Worm (Caenorhabditis elegans): Measurements from ENCODE around the gene ttr-59.
A peak's percentile ranks its signal among the peaks of the same experiment; 100 is the strongest.

The ttr-59 gene

DNA sequence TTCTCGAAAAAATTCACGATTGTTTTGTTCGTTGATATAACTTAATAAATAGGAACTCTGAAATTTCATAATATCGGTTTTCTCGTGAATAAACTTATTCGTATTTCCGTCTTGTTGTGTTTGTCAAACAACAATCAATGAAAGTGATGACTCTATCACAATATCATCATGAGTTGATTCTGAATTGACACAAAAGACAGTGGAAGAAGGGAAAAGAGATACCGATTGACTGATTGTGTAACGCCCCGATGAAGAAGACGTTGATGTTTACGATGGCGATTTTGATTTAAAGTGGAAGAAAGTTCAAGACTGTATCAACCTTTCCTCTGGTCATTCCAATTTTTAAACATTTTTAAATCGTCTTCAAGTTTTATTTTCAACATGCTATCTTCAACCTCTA lies at the start of gene ttr-59:
Gene ttr-59, plus strand, starts transcription at position 218 of the 400 bp plus-strand sequence.
- TF ChIP-seq nhr-90 (tag; optimal IDR thresholded peaks at IDR 0.05) (no peak), ekl-4 (GFP tag; IDR thresholded peaks at IDR 0.05) (no peak), snpc-4 (GFP tag; optimal IDR thresholded peaks at IDR 0.05) (no peak), snpc-4 (tag; optimal IDR thresholded peaks at IDR 0.05) (no peak), tbp1 (GFP tag; optimal IDR thresholded peaks at IDR 0.05) (no peak), rcor-1 (GFP tag; IDR thresholded peaks at IDR 0.05) (no peak), ZK185.1 (tag; optimal IDR thresholded peaks at IDR 0.05; ENCODE audit: poor library complexity, severe bottlenecking) (no peak)

DNA sequence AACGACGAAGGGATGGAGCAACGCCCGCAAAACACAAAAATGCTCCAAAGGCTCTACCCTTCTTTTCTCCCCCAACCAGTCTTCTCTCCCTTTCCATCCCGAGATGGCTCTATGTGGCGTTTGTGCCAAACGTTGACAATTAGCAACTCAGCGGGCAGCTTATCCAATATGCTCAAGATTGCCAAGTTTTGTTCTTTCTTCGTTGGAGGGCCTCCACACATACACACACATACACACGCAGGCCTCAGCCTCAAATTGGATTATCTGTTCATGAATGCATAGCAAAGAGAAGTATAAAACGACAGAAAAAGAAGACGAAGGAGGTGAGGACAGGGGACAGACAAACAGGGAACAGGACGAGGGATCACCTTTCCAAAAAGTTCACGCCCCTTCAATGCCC lies 48.3 kb upstream of the ttr-59 start:
- TF ChIP-seq lsy-27 (tag; optimal IDR thresholded peaks at IDR 0.05; ENCODE audit: borderline replicate concordance, insufficient read depth): no peak
- TF ChIP-seq Y53F4B.3 (GFP tag; IDR thresholded peaks at IDR 0.05): no peak
- no peak for TF ChIP-seq nfyb-1 (GFP tag; IDR thresholded peaks at IDR 0.05)
- no peak for TF ChIP-seq ceh-91 (GFP tag; IDR thresholded peaks at IDR 0.05)
- no peak for TF ChIP-seq ekl-4 (GFP tag; IDR thresholded peaks at IDR 0.05)
- no peak for TF ChIP-seq let-607 (tag; optimal IDR thresholded peaks at IDR 0.05)
- TF ChIP-seq unc-130 (GFP tag; optimal IDR thresholded peaks at IDR 0.05): no peak
- TF ChIP-seq cebp-2 (GFP tag; IDR thresholded peaks at IDR 0.05): no peak
- peak; percentile 3 for TF ChIP-seq K12H6.12 (tag; optimal IDR thresholded peaks at IDR 0.05)
- peak; percentile 52 for TF ChIP-seq zfh-2 (GFP tag; conservative IDR thresholded peaks at IDR 0.05)
- TF ChIP-seq hmg-20 (GFP tag; IDR thresholded peaks at IDR 0.05): no peak
- no peak for TF ChIP-seq efl-1 (GFP tag; optimal IDR thresholded peaks at IDR 0.05)
- no peak for TF ChIP-seq F57C9.4 (tag; optimal IDR thresholded peaks at IDR 0.05)
- no peak for TF ChIP-seq F10E7.11 (tag; optimal IDR thresholded peaks at IDR 0.05)
- no peak for TF ChIP-seq Y79H2A.3 (GFP tag; conservative IDR thresholded peaks at IDR 0.05)
- TF ChIP-seq lir-1 (GFP tag; conservative IDR thresholded peaks at IDR 0.05): no peak

DNA sequence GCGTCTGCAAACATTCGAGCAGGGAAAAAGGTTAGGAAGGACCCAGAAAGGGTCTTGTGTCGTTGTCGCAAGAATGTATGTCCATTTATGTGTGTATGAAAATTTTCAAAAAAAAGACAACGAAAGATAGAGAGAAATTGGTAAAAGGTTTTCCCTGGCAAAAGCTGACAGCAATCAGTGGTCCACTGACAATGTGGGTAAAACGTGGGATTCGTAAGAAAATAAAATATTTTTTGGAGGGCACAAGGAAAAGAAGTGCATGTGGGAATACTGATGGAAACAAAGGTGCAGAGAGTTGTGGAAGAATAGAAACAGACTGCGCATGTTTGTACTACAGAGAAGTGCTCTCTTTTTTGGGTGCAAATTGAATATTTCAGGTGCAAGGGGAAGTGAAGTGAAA lies 46.5 kb upstream of the ttr-59 start:
- no peak for TF ChIP-seq mcd-1 (GFP tag; IDR thresholded peaks at IDR 0.05)

DNA sequence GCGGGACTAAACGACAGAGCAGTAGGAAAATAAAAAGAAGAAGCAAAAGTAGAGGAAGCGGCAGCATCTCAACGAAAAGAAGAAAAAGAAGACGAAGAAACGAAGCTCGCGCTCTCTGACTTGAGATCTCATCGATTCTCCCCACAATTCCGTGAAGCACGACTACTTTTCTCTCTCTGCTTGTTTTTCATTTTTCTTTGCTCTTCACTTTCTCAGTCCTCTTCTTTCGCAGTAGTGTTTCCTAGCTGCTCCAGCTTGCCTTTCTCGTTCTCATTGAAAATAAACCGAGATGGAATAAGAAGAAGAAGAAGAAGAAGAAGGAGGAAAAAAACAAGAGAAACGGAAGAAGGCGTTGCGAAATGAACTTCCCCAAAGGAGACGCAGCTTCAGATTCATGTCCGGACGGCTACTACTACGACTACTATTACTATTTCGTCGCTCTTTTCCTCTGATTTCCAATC lies 44.9 kb upstream of the ttr-59 start:
- TF ChIP-seq cebp-1 (GFP tag; IDR thresholded peaks at IDR 0.05) (no peak), cebp-1 (tag; optimal IDR thresholded peaks at IDR 0.05) (peak; percentile 72), ztf-25 (GFP tag; IDR thresholded peaks at IDR 0.05) (no peak), hmg-1.2 (GFP tag; IDR thresholded peaks at IDR 0.05) (peak; percentile 10; the same call in 1 of the 2 replicates), lin-40 (tag; optimal IDR thresholded peaks at IDR 0.05) (peak; percentile 46), attf-5 (GFP tag; optimal IDR thresholded peaks at IDR 0.05) (no peak), K12H6.12 (tag; optimal IDR thresholded peaks at IDR 0.05) (peak; percentile 74), chd-7 (tag; optimal IDR thresholded peaks at IDR 0.05) (no peak)

DNA sequence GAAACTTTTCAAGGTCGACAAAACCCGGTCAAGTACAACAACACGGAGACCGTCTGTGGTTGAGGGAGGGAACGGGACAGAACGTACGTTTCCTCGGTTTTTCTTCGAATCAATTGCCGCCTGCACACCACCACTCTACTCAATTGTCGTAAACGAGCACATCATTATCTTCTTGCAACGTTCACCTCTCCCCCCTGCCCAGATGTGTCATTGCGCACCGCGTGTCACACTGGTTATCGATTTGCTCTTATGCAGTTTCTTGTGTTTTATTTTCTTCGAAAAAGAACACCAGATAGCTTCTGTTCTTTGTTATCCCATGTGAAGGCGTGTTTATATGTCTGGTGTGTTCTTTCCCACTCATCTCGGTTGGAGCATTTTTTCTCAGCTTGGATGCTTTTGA lies 40.1 kb upstream of the ttr-59 start:
- no peak for TF ChIP-seq attf-5 (GFP tag; optimal IDR thresholded peaks at IDR 0.05)
- no peak for TF ChIP-seq madf-3 (GFP tag; IDR thresholded peaks at IDR 0.05)
- no peak for TF ChIP-seq bed-2 (GFP tag; IDR thresholded peaks at IDR 0.05)
- TF ChIP-seq madf-8 (GFP tag; conservative IDR thresholded peaks at IDR 0.05): no peak
- no peak for TF ChIP-seq nfya-2 (GFP tag; IDR thresholded peaks at IDR 0.05)
- no peak for TF ChIP-seq ets-4 (GFP tag; optimal IDR thresholded peaks at IDR 0.05)
- no peak for TF ChIP-seq akir-1 (GFP tag; optimal IDR thresholded peaks at IDR 0.05)
- no peak for TF ChIP-seq let-526 (GFP tag; IDR thresholded peaks at IDR 0.05)
- TF ChIP-seq ztf-26 (tag; optimal IDR thresholded peaks at IDR 0.05): no peak
- TF ChIP-seq Y53F4B.3 (GFP tag; IDR thresholded peaks at IDR 0.05): no peak
- TF ChIP-seq hrde-1 (tag; optimal IDR thresholded peaks at IDR 0.05; ENCODE audit: borderline replicate concordance): no peak
- TF ChIP-seq ZK185.1 (tag; optimal IDR thresholded peaks at IDR 0.05; ENCODE audit: poor library complexity, severe bottlenecking): no peak
- no peak for TF ChIP-seq lsl-1 (GFP tag; optimal IDR thresholded peaks at IDR 0.05)

All from whole organism, young adult.